Worm (Caenorhabditis elegans): Measurements from ENCODE around the gene Y6G8.16.
"Not testable (repeated sequence)": the region's sequence is repeated elsewhere in the genome, so short reads cannot be mapped to it uniquely, and the experiment has no call there.

ce11 chrV:17610503-17610902, 4.4 kb downstream of the Y6G8.16 start, which contains the start of gene Y6G8.15:
- not testable (repeated sequence) for TF ChIP-seq fos-1 (tag; optimal IDR thresholded peaks at IDR 0.05); dve-1 (tag; optimal IDR thresholded peaks at IDR 0.05; ENCODE audit: insufficient read depth); ztf-11 (tag; optimal IDR thresholded peaks at IDR 0.05); nhr-10 (tag; optimal IDR thresholded peaks at IDR 0.05); ZK546.5 (tag; optimal IDR thresholded peaks at IDR 0.05); daf-8 (GFP tag; IDR thresholded peaks at IDR 0.05); spr-3 (GFP tag; optimal IDR thresholded peaks at IDR 0.05); zag-1 (tag; optimal IDR thresholded peaks at IDR 0.05); aly-2 (tag; optimal IDR thresholded peaks at IDR 0.05); ama-1 (optimal IDR thresholded peaks at IDR 0.05)
